Worm (Caenorhabditis elegans) whole organism, young adult: ENCODE data around the gene lsd-1.

Source experiments
- B0019.2 ChIP-seq: fragments of 200-800 bp; sonication (Bioruptor generic); conservative IDR thresholded peaks from 2 replicates; pipeline ENCODE4 v1.3.6; 2022; ENCODE audit warnings: missing genetic modification reagents, missing genetic modification characterization, missing compliant biosample characterization
- B0035.1 ChIP-seq: sonication (generic microtip); optimal IDR thresholded peaks from 2 replicates; lab custom pipeline; 2016; ENCODE audit warnings: missing genetic modification characterization, mild to moderate bottlenecking, missing compliant biosample characterization, missing genotype, missing genetic modification reagents
- B0261.1 ChIP-seq: sonication (generic microtip); optimal IDR thresholded peaks from 2 replicates; lab custom pipeline; 2016; ENCODE audit warnings: mild to moderate bottlenecking, missing genetic modification characterization, moderate library complexity, missing compliant biosample characterization
- C17E4.6 ChIP-seq: fragments of 200-800 bp; sonication (Bioruptor generic); IDR thresholded peaks from 2 replicates; pipeline ENCODE4 v1.3.6; 2022; ENCODE audit warnings: missing genetic modification reagents, missing genetic modification characterization, missing compliant biosample characterization
- D2030.7 ChIP-seq: fragments of 200-800 bp; sonication (Bioruptor generic); IDR thresholded peaks from 2 replicates; pipeline ENCODE4 v1.3.6; 2022; ENCODE audit warnings: missing genetic modification reagents, missing genetic modification characterization, missing compliant biosample characterization
- F10E7.11 ChIP-seq: sonication (generic microtip); optimal IDR thresholded peaks from 2 replicates; lab custom pipeline; 2017; ENCODE audit warnings: mild to moderate bottlenecking, missing genetic modification characterization, moderate library complexity, missing compliant biosample characterization
- F22D6.2 ChIP-seq: sonication (generic microtip); optimal IDR thresholded peaks from 2 replicates; lab custom pipeline; 2016; ENCODE audit warnings: mild to moderate bottlenecking, missing genetic modification characterization, missing compliant biosample characterization
- F52B5.7 ChIP-seq: sonication (generic microtip); optimal IDR thresholded peaks from 2 replicates; lab custom pipeline; 2016; ENCODE audit warnings: mild to moderate bottlenecking, missing genetic modification characterization, missing compliant biosample characterization
- Y56A3A.18 ChIP-seq: fragments of 200-800 bp; sonication (Bioruptor generic); IDR thresholded peaks from 2 replicates; pipeline ENCODE4 v1.3.6; 2022; ENCODE audit warnings: missing genetic modification reagents, missing genetic modification characterization, missing compliant biosample characterization
- ZK185.1 ChIP-seq: sonication (generic microtip); optimal IDR thresholded peaks from 2 replicates; lab custom pipeline; 2016; ENCODE audit warnings: mild to moderate bottlenecking, missing genetic modification characterization, missing compliant biosample characterization; ENCODE audit not compliant: poor library complexity, severe bottlenecking
- aptf-2 ChIP-seq: fragments of 200-800 bp; sonication (Bioruptor generic); conservative IDR thresholded peaks from 2 replicates; pipeline ENCODE4 v1.3.6; 2022; ENCODE audit warnings: missing genetic modification reagents, missing genetic modification characterization, missing compliant biosample characterization
- attf-3 ChIP-seq: fragments of 200-800 bp; sonication (Bioruptor generic); conservative IDR thresholded peaks from 2 replicates; pipeline ENCODE4 v1.3.6; 2022; ENCODE audit warnings: missing genetic modification reagents, missing genetic modification characterization, missing compliant biosample characterization
- ccch-3 ChIP-seq: fragments of 200-800 bp; sonication (Bioruptor generic); optimal IDR thresholded peaks from 2 replicates; lab custom pipeline; 2018; ENCODE audit warnings: mild to moderate bottlenecking, missing genetic modification characterization, missing compliant biosample characterization
- ceh-40 ChIP-seq: fragments of 200-800 bp; sonication (Bioruptor generic); IDR thresholded peaks from 2 replicates; pipeline ENCODE4 v1.3.6; 2022; ENCODE audit warnings: missing genetic modification characterization, missing compliant biosample characterization
- chd-7 ChIP-seq: sonication (generic microtip); optimal IDR thresholded peaks from 2 replicates; lab custom pipeline; 2016; ENCODE audit warnings: mild to moderate bottlenecking, missing genetic modification characterization, moderate library complexity, missing compliant biosample characterization
- dox-1 ChIP-seq: fragments of 200-800 bp; sonication (Bioruptor generic); IDR thresholded peaks from 2 replicates; pipeline ENCODE4 v1.3.6; 2022; ENCODE audit warnings: missing genetic modification reagents, missing genetic modification characterization, missing compliant biosample characterization
- dpl-1 ChIP-seq: fragments of 150-350 bp; optimal IDR thresholded peaks from 2 replicates; lab custom pipeline; 2014; ENCODE audit warnings: missing biosample characterization, missing genetic modification reagents, missing genetic modification characterization
- efl-1 ChIP-seq: fragments of 150-350 bp; optimal IDR thresholded peaks from 2 replicates; lab custom pipeline; 2014; ENCODE audit warnings: missing biosample characterization, missing genetic modification reagents, missing genetic modification characterization
- him-1 ChIP-seq: sonication (generic microtip); optimal IDR thresholded peaks from 2 replicates; lab custom pipeline; 2016; ENCODE audit warnings: missing genotype, missing genetic modification reagents, missing genetic modification characterization, missing compliant biosample characterization
- hlh-12 ChIP-seq: sonication (generic microtip); optimal IDR thresholded peaks from 2 replicates; lab custom pipeline; 2016; ENCODE audit warnings: missing genetic modification characterization, missing compliant biosample characterization
- hmg-1.2 ChIP-seq: fragments of 200-800 bp; sonication (Bioruptor generic); IDR thresholded peaks from 2 replicates; pipeline ENCODE4 v1.3.6; 2022; ENCODE audit warnings: missing genetic modification reagents, missing genetic modification characterization, missing compliant biosample characterization
- hsf-1 ChIP-seq: fragments of 200-800 bp; sonication (Bioruptor generic); IDR thresholded peaks from 2 replicates; pipeline ENCODE4 v1.3.6; 2022; ENCODE audit warnings: missing genetic modification reagents, missing genetic modification characterization, missing compliant biosample characterization
- let-526 ChIP-seq: fragments of 200-800 bp; sonication (Bioruptor generic); IDR thresholded peaks from 2 replicates; pipeline ENCODE4 v1.3.6; 2022; ENCODE audit warnings: missing genetic modification reagents, missing genetic modification characterization, missing compliant biosample characterization
- lin-26 ChIP-seq: fragments of 200-800 bp; sonication (Bioruptor generic); IDR thresholded peaks from 2 replicates; pipeline ENCODE4 v1.3.6; 2022; ENCODE audit warnings: missing genetic modification reagents, missing genetic modification characterization, missing compliant biosample characterization
- lin-35 ChIP-seq, 3 experiments: fragments of 150-350 bp in 2 of 3; sonication (generic microtip) in 1 of 3; optimal IDR thresholded peaks; 2 replicates each; lab custom pipeline; 2014 to 2018; ENCODE audit warnings: missing biosample characterization in 3 of 3, missing genetic modification characterization in 3 of 3, missing genetic modification reagents in 3 of 3
- lin-40 ChIP-seq: sonication (generic microtip); optimal IDR thresholded peaks from 2 replicates; lab custom pipeline; 2016; ENCODE audit warnings: missing genetic modification characterization, mild to moderate bottlenecking, missing compliant biosample characterization, missing genotype, missing genetic modification reagents
- madf-10 ChIP-seq: sonication (generic microtip); optimal IDR thresholded peaks from 2 replicates; lab custom pipeline; 2016; ENCODE audit warnings: mild to moderate bottlenecking, missing genetic modification characterization, missing compliant biosample characterization
- mcd-1 ChIP-seq: fragments of 200-800 bp; sonication (Bioruptor generic); IDR thresholded peaks from 2 replicates; pipeline ENCODE4 v1.3.6; 2022; ENCODE audit warnings: missing genetic modification reagents, missing genetic modification characterization, missing compliant biosample characterization
- mel-28 ChIP-seq: sonication (generic microtip); optimal IDR thresholded peaks from 2 replicates; lab custom pipeline; 2016; ENCODE audit warnings: borderline replicate concordance, mild to moderate bottlenecking, missing genetic modification characterization, missing compliant biosample characterization
- mxl-1 ChIP-seq: sonication (generic microtip); optimal IDR thresholded peaks from 2 replicates; lab custom pipeline; 2016; ENCODE audit warnings: missing genetic modification characterization, missing compliant biosample characterization
- nfya-2 ChIP-seq: fragments of 200-800 bp; sonication (Bioruptor generic); IDR thresholded peaks from 2 replicates; pipeline ENCODE4 v1.3.6; 2022; ENCODE audit warnings: missing genetic modification reagents, missing genetic modification characterization, missing compliant biosample characterization
- nfyb-1 ChIP-seq: fragments of 200-800 bp; sonication (Bioruptor generic); IDR thresholded peaks from 2 replicates; pipeline ENCODE4 v1.3.6; 2022; ENCODE audit warnings: missing genetic modification reagents, missing genetic modification characterization, missing compliant biosample characterization
- nhr-27 ChIP-seq: fragments of 200-800 bp; sonication (Bioruptor generic); optimal IDR thresholded peaks from 2 replicates; lab custom pipeline; 2018; ENCODE audit warnings: mild to moderate bottlenecking, missing genetic modification characterization, moderate library complexity, missing compliant biosample characterization
- nhr-90 ChIP-seq: sonication (generic microtip); optimal IDR thresholded peaks from 2 replicates; lab custom pipeline; 2016; ENCODE audit warnings: missing genotype, mild to moderate bottlenecking, missing genetic modification characterization, missing compliant biosample characterization
- pbrm-1 ChIP-seq: fragments of 200-800 bp; sonication (Bioruptor generic); IDR thresholded peaks from 2 replicates; pipeline ENCODE4 v1.3.6; 2022; ENCODE audit warnings: missing genetic modification reagents, missing genetic modification characterization, missing compliant biosample characterization
- rcor-1 ChIP-seq: fragments of 200-800 bp; sonication (Bioruptor generic); IDR thresholded peaks from 2 replicates; pipeline ENCODE4 v1.3.6; 2022; ENCODE audit warnings: missing genetic modification reagents, missing genetic modification characterization, missing compliant biosample characterization
- rec-8 ChIP-seq, 2 experiments: sonication (generic microtip); optimal IDR thresholded peaks; 2 replicates each; lab custom pipeline; 2016; ENCODE audit warnings: mild to moderate bottlenecking in 2 of 2, missing genetic modification characterization in 2 of 2, missing genetic modification reagents in 2 of 2, missing genotype in 2 of 2, missing biosample characterization in 1 of 2, missing compliant biosample characterization in 1 of 2, moderate library complexity in 1 of 2
- repo-1 ChIP-seq: sonication (generic microtip); optimal IDR thresholded peaks from 2 replicates; lab custom pipeline; 2017; ENCODE audit warnings: mild to moderate bottlenecking, missing genetic modification characterization, missing compliant biosample characterization
- rpc-1 ChIP-seq, 2 experiments: fragments of 150-350 bp in 1 of 2; sonication (generic microtip) in 1 of 2; optimal IDR thresholded peaks; 2 replicates each; lab custom pipeline; 2014 to 2018; ENCODE audit warnings: missing biosample characterization in 1 of 2, missing genetic modification characterization in 1 of 2, missing genetic modification reagents in 1 of 2, missing genotype in 1 of 2
- sdz-38 ChIP-seq: sonication (generic microtip); optimal IDR thresholded peaks from 2 replicates; lab custom pipeline; 2016; ENCODE audit warnings: missing genotype, missing genetic modification characterization, missing compliant biosample characterization
- snpc-1.3 ChIP-seq: sonication (generic microtip); optimal IDR thresholded peaks from 2 replicates; lab custom pipeline; 2017; ENCODE audit warnings: missing genetic modification characterization, mild to moderate bottlenecking, missing compliant biosample characterization, antibody characterized with exemption, moderate library complexity, missing genotype, missing genetic modification reagents; ENCODE audit not compliant: insufficient read depth
- snpc-4 ChIP-seq, 5 experiments: fragments of 150-350 bp in 1 of 5; sonication (generic microtip) in 4 of 5; optimal IDR thresholded peaks; 2 replicates each; lab custom pipeline; 2014 to 2018; ENCODE audit warnings: missing genetic modification characterization in 5 of 5, missing biosample characterization in 3 of 5, antibody characterized with exemption in 2 of 5, mild to moderate bottlenecking in 2 of 5, missing compliant biosample characterization in 2 of 5, missing genotype in 2 of 5, moderate library complexity in 2 of 5, missing genetic modification reagents in 1 of 5
- tbp1 ChIP-seq: fragments of 200-800 bp; sonication (Bioruptor generic); optimal IDR thresholded peaks from 2 replicates; lab custom pipeline; 2018; ENCODE audit warnings: mild to moderate bottlenecking, missing genetic modification characterization, missing compliant biosample characterization
- tlf-1 ChIP-seq: fragments of 200-800 bp; sonication (Bioruptor generic); optimal IDR thresholded peaks from 2 replicates; lab custom pipeline; 2018; ENCODE audit warnings: mild to moderate bottlenecking, missing genetic modification characterization, missing compliant biosample characterization
- unc-130 ChIP-seq: sonication (generic microtip); optimal IDR thresholded peaks from 2 replicates; lab custom pipeline; 2016; ENCODE audit warnings: missing genetic modification reagents, missing genetic modification characterization, missing compliant biosample characterization
- zim-3 ChIP-seq: sonication (generic microtip); optimal IDR thresholded peaks from 2 replicates; lab custom pipeline; 2017; ENCODE audit warnings: mild to moderate bottlenecking, missing genetic modification characterization, moderate library complexity, missing compliant biosample characterization
- ztf-18 ChIP-seq: sonication (generic microtip); optimal IDR thresholded peaks from 2 replicates; lab custom pipeline; 2016; ENCODE audit warnings: missing genotype, mild to moderate bottlenecking, missing genetic modification characterization, missing compliant biosample characterization

The lsd-1 gene

DNA sequence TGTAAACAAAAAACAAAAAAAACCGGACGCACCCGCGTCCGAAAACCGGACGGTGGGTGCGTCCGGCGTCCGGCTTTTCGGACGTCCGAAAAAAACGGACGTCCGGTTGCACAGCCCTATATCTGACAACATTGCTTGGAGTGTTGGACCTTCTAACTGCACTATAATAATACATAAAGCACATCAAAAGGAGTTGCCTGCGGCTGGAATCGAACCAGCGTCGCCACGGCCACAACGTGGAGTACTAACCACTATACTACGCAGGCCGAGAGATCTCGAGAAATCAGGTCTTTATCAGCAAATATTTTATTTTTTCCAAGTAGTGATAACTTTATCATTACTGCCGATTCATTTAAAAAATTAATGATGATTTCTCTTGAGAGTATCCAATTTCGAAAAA is 44.7 kb downstream of the lsd-1 start:
- TF ChIP-seq tbp1, result peak; percentile 87
- TF ChIP-seq sdz-38 (tag; lab: Kevin White, UChicago), result no peak
- TF ChIP-seq attf-3 (GFP tag; lab: Robert Waterston, UW), result no peak
- TF ChIP-seq chd-7, result no peak
- peak; percentile 56 for TF ChIP-seq him-1 (tag; lab: Kevin White, UChicago)
- peak; percentile 10 for TF ChIP-seq lin-40 (tag; lab: Kevin White, UChicago)
- no peak for TF ChIP-seq mel-28 (tag; lab: Kevin White, UChicago)
- no peak for TF ChIP-seq hsf-1 (GFP tag; lab: Robert Waterston, UW)
- peak; percentile 54 for TF ChIP-seq rcor-1 (GFP tag; lab: Robert Waterston, UW)
- TF ChIP-seq mcd-1 (GFP tag; lab: Robert Waterston, UW), result 0 out of 2 replicates have a peak, but pooled peaks have one; percentile 20
- TF ChIP-seq F10E7.11 (tag; lab: Kevin White, UChicago), result no peak
- TF ChIP-seq rec-8 (tag; optimal IDR thresholded peaks at IDR 0.05; lab: Kevin White, UChicago), result peak in 1 of 2 experiments; percentile 33
- TF ChIP-seq zim-3, result peak; percentile 63
- TF ChIP-seq F52B5.7, result no peak
- TF ChIP-seq unc-130 (GFP tag; lab: Kevin White, UChicago), result no peak
- TF ChIP-seq efl-1 (GFP tag; lab: Kevin White, UChicago), result no peak
- TF ChIP-seq D2030.7, result peak; percentile 76
- peak; percentile 61 for TF ChIP-seq ZK185.1 (tag; lab: Kevin White, UChicago)
- no peak for TF ChIP-seq madf-10 (tag; lab: Kevin White, UChicago)
- TF ChIP-seq aptf-2, result no peak
- TF ChIP-seq ztf-18 (tag; lab: Kevin White, UChicago), result peak; percentile 56
- peak; percentile 63 for TF ChIP-seq dox-1 (GFP tag; lab: Robert Waterston, UW)
- TF ChIP-seq lin-26 (GFP tag; lab: Robert Waterston, UW), result peak; percentile 79
- peak; percentile 35 for TF ChIP-seq hlh-12 (tag; lab: Kevin White, UChicago)
- no peak for TF ChIP-seq dpl-1 (GFP tag; lab: Kevin White, UChicago)
- TF ChIP-seq mxl-1 (tag; lab: Kevin White, UChicago), result peak; percentile 23
- no peak for TF ChIP-seq C17E4.6 (GFP tag; lab: Robert Waterston, UW)
- peak; percentile 66 for TF ChIP-seq nhr-90 (tag; lab: Kevin White, UChicago)
- TF ChIP-seq ceh-40, result 0 out of 2 replicates have a peak, but pooled peaks have one; percentile 41
- peak; percentile 83 for TF ChIP-seq pbrm-1 (GFP tag; lab: Robert Waterston, UW)
- TF ChIP-seq Y56A3A.18, result 0 out of 2 replicates have a peak, but pooled peaks have one; percentile 17
- peak; percentile 22 for TF ChIP-seq snpc-1.3 (tag; lab: Kevin White, UChicago)
- no peak for TF ChIP-seq let-526
- peak; percentile 67 for TF ChIP-seq B0261.1 (tag; lab: Kevin White, UChicago)
- no peak for TF ChIP-seq B0035.1 (tag; lab: Kevin White, UChicago)
- no peak for TF ChIP-seq F22D6.2 (tag; lab: Kevin White, UChicago)
- TF ChIP-seq hmg-1.2 (GFP tag; lab: Robert Waterston, UW), result peak; percentile 35
- TF ChIP-seq B0019.2 (GFP tag; lab: Robert Waterston, UW), result no peak
- no peak for TF ChIP-seq tlf-1 (GFP tag; lab: Kevin White, UChicago)
- TF ChIP-seq repo-1 (tag; lab: Kevin White, UChicago), result no peak
- peak; percentile 70 for TF ChIP-seq rpc-1 (optimal IDR thresholded peaks at IDR 0.05; lab: Kevin White, UChicago)
- peak; percentile 81 for TF ChIP-seq rpc-1 (tag; optimal IDR thresholded peaks at IDR 0.05; lab: Kevin White, UChicago)
- TF ChIP-seq nfyb-1 (GFP tag; lab: Robert Waterston, UW), result 0 out of 2 replicates have a peak, but pooled peaks have one; percentile 32
- peak in 1 of 3 experiments; percentile 24 for TF ChIP-seq lin-35 (GFP tag; optimal IDR thresholded peaks at IDR 0.05; lab: Kevin White, UChicago)
- no peak for TF ChIP-seq ccch-3 (GFP tag; lab: Kevin White, UChicago)
- TF ChIP-seq nfya-2 (GFP tag; lab: Robert Waterston, UW), result 0 out of 2 replicates have a peak, but pooled peaks have one; percentile 47
- TF ChIP-seq nhr-27 (tag; lab: Kevin White, UChicago), result no peak
- no peak for TF ChIP-seq snpc-4 (GFP tag; optimal IDR thresholded peaks at IDR 0.05; lab: Kevin White, UChicago)
- peak in 3 of 4 experiments; percentile 32 to 75 (median 34) for TF ChIP-seq snpc-4 (tag; optimal IDR thresholded peaks at IDR 0.05; lab: Kevin White, UChicago)
